Worm (Caenorhabditis elegans) whole organism, early embryonic: ENCODE measurements around the gene famh-161.

Source experiments
- F13C5.2 ChIP-seq: sonication (generic microtip); optimal IDR thresholded peaks from 2 replicates; lab custom pipeline; 2017; ENCODE audit warnings: mild to moderate bottlenecking, missing genetic modification characterization, inconsistent platforms, missing compliant biosample characterization
- ama-1 ChIP-seq: fragments of 150-350 bp; optimal IDR thresholded peaks from 2 replicates; lab custom pipeline; 2014
- ceh-36 ChIP-seq: sonication (generic microtip); optimal IDR thresholded peaks from 2 replicates; lab custom pipeline; 2016; ENCODE audit warnings: missing genetic modification characterization, inconsistent platforms, missing compliant biosample characterization
- flt-1 ChIP-seq: fragments of 200-800 bp; sonication (Bioruptor generic); IDR thresholded peaks from 2 replicates; pipeline ENCODE4 v1.3.6; 2022; ENCODE audit warnings: missing genetic modification characterization, missing compliant biosample characterization
- hmbx-1 ChIP-seq: sonication (generic microtip); optimal IDR thresholded peaks from 2 replicates; lab custom pipeline; 2016; ENCODE audit warnings: mild to moderate bottlenecking, missing genetic modification characterization, missing compliant biosample characterization
- hmg-4 ChIP-seq: fragments of 200-800 bp; sonication (Bioruptor generic); optimal IDR thresholded peaks from 2 replicates; lab custom pipeline; 2018; ENCODE audit warnings: mild to moderate bottlenecking, missing genetic modification characterization, missing compliant biosample characterization
- sea-1 ChIP-seq: fragments of 200-800 bp; sonication (Bioruptor generic); conservative IDR thresholded peaks from 2 replicates; pipeline ENCODE4 v1.3.6; 2022; ENCODE audit warnings: missing genetic modification characterization, missing compliant biosample characterization
- tbx-11 ChIP-seq: fragments of 200-800 bp; sonication (Bioruptor generic); IDR thresholded peaks from 2 replicates; pipeline ENCODE4 v1.3.6; 2022; ENCODE audit warnings: missing genetic modification characterization, missing compliant biosample characterization

ce11 chrV:20499642-20500041, 34.3 kb downstream of the famh-161 start:
- no peak for TF ChIP-seq hmbx-1
- no peak for TF ChIP-seq flt-1 (GFP tag; lab: Robert Waterston, UW)
- TF ChIP-seq ama-1 (lab: Kevin White, UChicago), result no peak
- TF ChIP-seq sea-1 (GFP tag; lab: Robert Waterston, UW), result no peak
- no peak for TF ChIP-seq hmg-4
- no peak for TF ChIP-seq F13C5.2 (tag; lab: Kevin White, UChicago)
- no peak for TF ChIP-seq tbx-11 (GFP tag; lab: Robert Waterston, UW)
- TF ChIP-seq ceh-36, result no peak
